Fruit fly (Drosophila melanogaster): ENCODE data around the gene CG31111.

Gene CG31111

dm6 chr3R:25069569-25069968, 13.6 kb upstream of the CG31111 start, which contains the start of the genes Stt3B and CG11839 (continued):
- TF ChIP-seq CG4328 (GFP tag; optimal IDR thresholded peaks at IDR 0.05): peak; percentile 41
- peak; percentile 54 for TF ChIP-seq slp2 (GFP tag; optimal IDR thresholded peaks at IDR 0.05)
- TF ChIP-seq fd96Cb (tag; optimal IDR thresholded peaks at IDR 0.05): peak; percentile 24
- no peak for TF ChIP-seq CG43689 (GFP tag; IDR thresholded peaks at IDR 0.05)
- peak; percentile 70 for TF ChIP-seq CG10654 (GFP tag; optimal IDR thresholded peaks at IDR 0.05)
- TF ChIP-seq salm (tag; optimal IDR thresholded peaks at IDR 0.05): peak; percentile 3
- peak; percentile 67 for TF ChIP-seq CG8924 (tag; optimal IDR thresholded peaks at IDR 0.05)
- TF ChIP-seq CG33557 (GFP tag; optimal IDR thresholded peaks at IDR 0.05): peak; percentile 54
- TF ChIP-seq bowl (GFP tag; IDR thresholded peaks at IDR 0.05): no peak
- TF ChIP-seq NK7.1 (GFP tag; optimal IDR thresholded peaks at IDR 0.05): no peak
- peak; percentile 11 for TF ChIP-seq CG7271 (tag; optimal IDR thresholded peaks at IDR 0.05)
- peak; percentile 46 for TF ChIP-seq CG18011 (GFP tag; optimal IDR thresholded peaks at IDR 0.05)
- TF ChIP-seq CG9817 (tag; optimal IDR thresholded peaks at IDR 0.05): peak; percentile 82
- no peak for TF ChIP-seq org-1 (GFP tag; optimal IDR thresholded peaks at IDR 0.05)
- peak; percentile 83 for TF ChIP-seq HLH4C (GFP tag; IDR thresholded peaks at IDR 0.05; ENCODE audit: partially characterized antibody)
- TF ChIP-seq eve (GFP tag; optimal IDR thresholded peaks at IDR 0.05): no peak
- peak; percentile 84 for TF ChIP-seq Dip3 (GFP tag; optimal IDR thresholded peaks at IDR 0.05)
- peak; percentile 91 for TF ChIP-seq CG3847 (GFP tag; IDR thresholded peaks at IDR 0.05)
- no peak for TF ChIP-seq CG5953 (GFP tag; IDR thresholded peaks at IDR 0.05)
- TF ChIP-seq CG13894 (tag; optimal IDR thresholded peaks at IDR 0.05): no peak
- TF ChIP-seq hkb (optimal IDR thresholded peaks at IDR 0.05): no peak
- TF ChIP-seq hkb (GFP tag; IDR thresholded peaks at IDR 0.05): peak; percentile 67
- TF ChIP-seq tup (GFP tag; optimal IDR thresholded peaks at IDR 0.05): peak; percentile 19
- peak; percentile 76 for TF ChIP-seq Fer1 (GFP tag; optimal IDR thresholded peaks at IDR 0.05)
- TF ChIP-seq Chrac-16 (GFP tag; optimal IDR thresholded peaks at IDR 0.05): peak; percentile 75
- no peak for TF ChIP-seq zf30C (GFP tag; optimal IDR thresholded peaks at IDR 0.05)
- TF ChIP-seq gcm2 (GFP tag; optimal IDR thresholded peaks at IDR 0.05): peak; percentile 45
- no peak for TF ChIP-seq mirr (GFP tag; optimal IDR thresholded peaks at IDR 0.05)
- TF ChIP-seq zfh2 (GFP tag; optimal IDR thresholded peaks at IDR 0.05): peak; percentile 92
- no peak for TF ChIP-seq hth (optimal IDR thresholded peaks at IDR 0.05)
- peak; percentile 3 for TF ChIP-seq CrebB (tag; optimal IDR thresholded peaks at IDR 0.05)
- TF ChIP-seq Antp (GFP tag; optimal IDR thresholded peaks at IDR 0.05): peak; percentile 76
- no peak for TF ChIP-seq Abd-B (GFP tag; optimal IDR thresholded peaks at IDR 0.05)
- peak; percentile 91 for TF ChIP-seq CG2120 (GFP tag; optimal IDR thresholded peaks at IDR 0.05)
- peak in 1 of 3 experiments; percentile 68 for TF ChIP-seq lola (GFP tag; optimal IDR thresholded peaks at IDR 0.05)
- no peak for TF ChIP-seq pan (optimal IDR thresholded peaks at IDR 0.05)
- peak in 1 of 2 experiments; percentile 50 for TF ChIP-seq pan (GFP tag; optimal IDR thresholded peaks at IDR 0.05 in 1 of 2, IDR thresholded peaks at IDR 0.05 in 1 of 2)
- no peak for TF ChIP-seq GATAe (GFP tag; conservative IDR thresholded peaks at IDR 0.05)
- TF ChIP-seq sug (tag; optimal IDR thresholded peaks at IDR 0.05): peak; percentile 81
- 0 out of 2 replicates have a peak, but pooled peaks have one; percentile 23 for TF ChIP-seq onecut (GFP tag; IDR thresholded peaks at IDR 0.05)
- no peak for TF ChIP-seq CoRest (tag; optimal IDR thresholded peaks at IDR 0.05)
- TF ChIP-seq ac (GFP tag; optimal IDR thresholded peaks at IDR 0.05): no peak
- TF ChIP-seq CG10267 (tag; optimal IDR thresholded peaks at IDR 0.05): peak; percentile 77
- TF ChIP-seq ATbp (GFP tag; optimal IDR thresholded peaks at IDR 0.05): no peak
- TF ChIP-seq ab (GFP tag; optimal IDR thresholded peaks at IDR 0.05): no peak
- no peak for TF ChIP-seq Gsc (GFP tag; IDR thresholded peaks at IDR 0.05)
- peak; percentile 46 for TF ChIP-seq MESR4 (GFP tag; optimal IDR thresholded peaks at IDR 0.05)
- TF ChIP-seq HmgD (GFP tag; optimal IDR thresholded peaks at IDR 0.05): peak; percentile 85
- peak; percentile 96 for TF ChIP-seq sens (GFP tag)
- no peak for TF ChIP-seq gem (tag; optimal IDR thresholded peaks at IDR 0.05)
- TF ChIP-seq CG2129 (GFP tag; IDR thresholded peaks at IDR 0.05; ENCODE audit: partially characterized antibody): peak; percentile 89
- peak; percentile 67 for TF ChIP-seq E2f2 (GFP tag; IDR thresholded peaks at IDR 0.05)
